Worm (Caenorhabditis elegans) whole organism, dauer: ENCODE measurements around the gene dpff-1.

Experiments
- unc-62 ChIP-seq: sonication (generic microtip); optimal IDR thresholded peaks from 2 replicates; lab custom pipeline; 2017; ENCODE audit warnings: missing biosample characterization, missing genetic modification reagents, missing genetic modification characterization

dpff-1 gene

DNA sequence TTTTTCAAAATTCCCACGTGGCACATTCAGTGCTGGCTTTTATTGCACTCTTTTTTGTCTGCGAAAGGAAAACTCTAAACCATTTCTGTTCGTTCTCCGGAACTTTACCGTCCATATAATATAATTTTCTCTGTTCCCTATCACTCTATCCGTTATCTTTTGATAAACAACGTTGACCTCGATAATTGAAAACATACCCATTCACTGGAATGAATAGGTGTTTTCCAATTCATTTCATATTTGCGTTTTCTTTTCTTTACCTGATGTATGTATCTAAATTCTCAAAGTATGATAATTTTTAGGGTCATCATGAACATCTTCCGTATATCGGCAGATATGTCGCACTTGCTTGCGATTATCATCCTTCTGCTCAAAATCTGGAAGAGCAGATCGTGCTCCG lies 603 bp upstream of the dpff-1 start, which contains the start of gene erd-2.2:
Gene erd-2.2, plus strand, starts transcription at position 301 of the 400 bp plus-strand sequence.
- TF ChIP-seq unc-62 (GFP tag; lab: Kevin White, UChicago) = no peak

ce11 chrIII:5902558-5902957 lies 3.6 kb downstream of the dpff-1 start:
- TF ChIP-seq unc-62 (GFP tag; lab: Kevin White, UChicago) = no peak

ce11 chrIII:5900709-5901108 lies 5.4 kb downstream of the dpff-1 start:
- TF ChIP-seq unc-62 (GFP tag; lab: Kevin White, UChicago) = no peak

ce11 chrIII:5898631-5899030 lies 7.5 kb downstream of the dpff-1 start:
- no peak for TF ChIP-seq unc-62 (GFP tag; lab: Kevin White, UChicago)

DNA sequence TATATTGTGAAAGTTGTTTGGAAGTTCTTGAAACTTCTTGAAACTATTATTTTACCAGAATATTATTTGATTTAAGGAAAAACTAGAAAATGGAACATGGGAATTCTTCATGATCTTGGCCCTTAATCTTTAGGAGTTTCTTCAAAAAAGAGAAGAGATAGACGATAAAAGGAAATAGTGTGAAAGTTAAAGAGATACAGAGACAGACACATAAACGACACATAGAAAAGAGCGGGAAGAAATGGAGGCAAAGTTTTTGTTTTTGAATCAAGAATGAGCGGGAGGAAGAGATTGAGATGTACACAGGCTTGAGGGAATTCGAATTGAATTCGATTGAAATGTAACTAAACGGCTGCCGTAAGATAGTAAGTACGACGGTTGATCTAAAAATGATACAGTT lies 8.7 kb downstream of the dpff-1 start:
- no peak for TF ChIP-seq unc-62 (GFP tag; lab: Kevin White, UChicago)

DNA sequence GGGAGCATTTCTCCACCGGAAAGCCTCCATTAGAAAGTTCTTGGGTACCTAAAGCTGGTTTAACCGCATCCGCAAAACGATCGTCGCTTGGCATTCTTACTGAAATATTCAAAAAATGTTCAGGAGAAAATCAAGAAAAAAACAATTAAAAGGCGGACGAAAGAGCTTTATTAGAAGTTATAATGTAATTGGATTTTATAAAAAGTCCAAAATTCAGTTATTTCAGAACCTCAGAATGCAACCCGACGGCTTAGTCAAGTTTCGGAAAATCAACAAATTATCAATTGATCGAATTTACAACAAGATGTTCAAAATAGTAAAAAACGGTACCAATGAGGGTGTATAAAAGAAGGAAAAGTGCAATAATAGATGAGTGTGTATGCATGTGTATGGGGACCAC lies 10.2 kb downstream of the dpff-1 start, which contains the start of gene pxl-1:
Gene pxl-1, minus strand, starts transcription at position 101 of the 400 bp plus-strand sequence.
- TF ChIP-seq unc-62 (GFP tag; lab: Kevin White, UChicago) = no peak

- no peak for TF ChIP-seq unc-62 (GFP tag; lab: Kevin White, UChicago)
These were observed 13.2 kb downstream of the dpff-1 start for ce11 chrIII:5892909-5893308.

- no peak for TF ChIP-seq unc-62 (GFP tag; lab: Kevin White, UChicago)
These were observed 17.5 kb downstream of the dpff-1 start, which contains the start of gene C28H8.8 for ce11 chrIII:5888675-5889074. TSS of gene C28H8.8 (minus strand) at chrIII:5888775.

DNA sequence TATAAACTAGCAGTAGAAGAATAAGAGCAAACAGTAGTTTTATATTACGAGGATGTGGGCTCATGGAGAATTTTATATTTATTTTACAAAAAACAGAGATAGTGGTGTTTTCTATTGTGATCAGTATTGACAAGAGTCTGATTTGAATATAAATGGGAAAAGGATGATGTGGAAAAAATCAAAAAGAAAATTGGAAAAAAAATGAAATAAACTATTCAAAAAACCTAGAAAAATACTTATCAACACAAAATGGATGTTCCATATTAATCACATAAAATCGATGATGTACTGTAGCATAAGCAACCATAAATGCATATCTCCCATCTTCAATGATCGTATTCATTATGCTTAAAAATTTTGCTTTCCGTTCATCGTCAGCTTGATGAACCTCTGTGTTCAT lies 19.3 kb downstream of the dpff-1 start, which contains the start of gene C28H8.7:
Gene C28H8.7, minus strand, starts transcription at position 101 of the 400 bp plus-strand sequence.
- TF ChIP-seq unc-62 (GFP tag; lab: Kevin White, UChicago) = no peak

- TF ChIP-seq unc-62 (GFP tag; lab: Kevin White, UChicago) = no peak
These were observed 21.7 kb downstream of the dpff-1 start for ce11 chrIII:5884459-5884858.

DNA sequence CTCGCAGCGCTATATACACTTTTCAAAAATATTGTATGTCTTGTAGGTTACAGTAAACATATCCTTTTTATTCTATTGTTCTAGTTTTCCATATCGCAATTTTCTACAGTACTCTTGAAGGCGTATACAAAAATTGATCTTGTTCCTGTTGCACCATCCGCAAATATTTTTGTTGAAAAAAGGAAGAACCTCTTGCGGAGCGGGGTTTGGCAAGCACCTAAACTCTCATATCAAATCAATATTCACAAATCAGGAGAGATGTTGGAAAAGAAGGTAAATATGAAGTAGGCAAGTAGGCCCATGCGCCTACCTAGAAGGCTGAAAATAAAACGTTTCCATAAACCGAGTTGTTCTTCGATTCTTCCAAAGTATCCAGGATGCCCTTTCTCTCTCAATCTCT lies 22.1 kb downstream of the dpff-1 start, which contains the start of gene C28H8.5:
Gene C28H8.5, plus strand, starts transcription at position 301 of the 400 bp plus-strand sequence.
- no peak for TF ChIP-seq unc-62 (GFP tag; lab: Kevin White, UChicago)

DNA sequence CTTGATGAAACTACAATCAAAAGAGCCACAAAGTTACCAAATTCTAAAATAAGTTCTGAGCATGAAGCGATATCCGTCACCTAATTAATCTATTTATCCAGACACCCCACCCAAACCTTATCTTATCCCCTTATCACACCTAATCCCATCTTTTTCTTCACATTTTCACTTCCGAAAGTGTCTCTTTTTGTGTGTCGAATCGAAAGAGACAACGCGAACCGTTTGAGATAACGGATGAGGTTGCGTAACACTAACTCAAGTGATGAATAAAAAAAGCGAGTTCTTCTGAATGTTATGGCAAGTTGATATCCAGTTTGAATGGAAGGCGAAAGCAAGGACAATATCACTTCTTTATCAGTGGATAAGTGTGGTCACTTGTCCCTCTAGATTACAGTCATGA lies 22.6 kb downstream of the dpff-1 start:
- no peak for TF ChIP-seq unc-62 (GFP tag; lab: Kevin White, UChicago)

DNA sequence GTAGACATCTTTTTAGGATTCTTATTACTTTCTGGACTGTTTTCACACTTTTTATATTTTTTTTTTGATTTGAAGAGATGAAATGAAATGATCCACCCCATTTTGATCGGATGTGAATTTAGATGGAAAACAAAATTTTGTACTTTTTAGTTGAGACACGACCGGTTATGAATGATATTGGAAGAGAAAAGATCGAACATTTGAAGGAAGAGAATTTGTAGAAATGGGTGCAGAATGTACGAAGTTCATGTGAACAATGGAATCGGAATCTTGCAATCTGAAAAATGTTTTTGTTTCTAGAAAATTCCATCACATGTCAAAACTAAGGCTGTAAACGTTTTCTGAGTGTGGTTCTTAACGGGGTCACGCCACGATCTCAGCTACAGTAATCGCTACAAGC lies 23.3 kb downstream of the dpff-1 start, which contains the start of gene F01F1.14:
Gene F01F1.14, minus strand, starts transcription at position 101 of the 400 bp plus-strand sequence.
- no peak for TF ChIP-seq unc-62 (GFP tag; lab: Kevin White, UChicago)

- TF ChIP-seq unc-62 (GFP tag; lab: Kevin White, UChicago) = no peak
These were observed 23.9 kb downstream of the dpff-1 start for ce11 chrIII:5882284-5882683.

DNA sequence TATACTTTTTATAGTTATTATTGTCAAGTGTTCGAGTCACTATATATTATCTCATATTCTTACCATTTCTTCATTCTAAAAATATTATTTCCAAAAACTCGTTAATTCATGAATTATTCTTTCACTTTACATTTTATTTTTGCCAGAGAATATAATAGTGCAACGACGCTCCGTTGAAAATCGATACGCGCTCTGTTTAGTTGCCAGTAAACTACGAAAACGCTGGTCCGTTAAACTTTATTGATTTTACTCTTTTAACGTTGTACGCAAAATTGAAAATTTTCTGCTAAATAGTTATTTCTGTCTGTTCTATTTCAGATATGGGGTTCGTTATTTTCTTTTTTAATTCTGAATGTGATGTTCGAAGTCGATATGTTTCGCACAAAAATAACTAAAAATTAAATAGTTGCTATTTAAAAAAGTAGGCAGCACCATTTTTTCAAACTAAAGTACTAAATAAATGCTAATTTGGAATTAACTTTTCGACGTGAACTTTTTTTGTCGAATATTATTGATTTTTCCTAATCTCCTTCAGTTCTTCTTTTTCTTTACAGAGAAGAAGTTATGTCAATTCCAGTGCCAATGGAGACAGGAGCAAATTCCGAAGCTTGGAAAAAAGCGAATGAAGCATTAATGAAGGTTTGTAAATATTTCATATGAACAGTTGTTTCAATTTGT lies 26.7 kb downstream of the dpff-1 start, which contains the start of gene hpo-10:
Gene hpo-10, plus strand, starts transcription at position 199 of the 678 bp plus-strand sequence.
- no peak for TF ChIP-seq unc-62 (GFP tag; lab: Kevin White, UChicago)

- no peak for TF ChIP-seq unc-62 (GFP tag; lab: Kevin White, UChicago)
These were observed 27.9 kb downstream of the dpff-1 start, which contains the start of the genes mig-21 and F01F1.2 for ce11 chrIII:5878215-5878614. TSS of gene mig-21 (minus strand) at chrIII:5878380. TSS of gene F01F1.2 (plus strand) at chrIII:5878554.
